Fruit fly (Drosophila melanogaster) whole organism, embryonic: ENCODE results near the gene Mlp84B.

Experiments
- Atf-2 ChIP-seq: fragments of 200-800 bp; sonication (Bioruptor generic); optimal IDR thresholded peaks from 2 replicates; lab custom pipeline; 2016; ENCODE audit warnings: missing biosample characterization, missing genetic modification characterization
- Atf3 ChIP-seq: fragments of 200-800 bp; sonication (Bioruptor generic); optimal IDR thresholded peaks from 3 replicates; lab custom pipeline; 2016; ENCODE audit warnings: missing biosample characterization, missing genetic modification characterization
- B-H1 ChIP-seq: fragments of 200-800 bp; sonication (Bioruptor generic); IDR thresholded peaks from 3 replicates; pipeline ENCODE4 v1.3.6; 2022; ENCODE audit warnings: missing biosample characterization, missing genetic modification characterization
- Bteb2 ChIP-seq: fragments of 200-800 bp; sonication (Bioruptor generic); optimal IDR thresholded peaks from 2 replicates; lab custom pipeline; 2016; ENCODE audit warnings: missing biosample characterization, missing genetic modification characterization
- CG10462 ChIP-seq: fragments of 200-800 bp; sonication (Bioruptor generic); optimal IDR thresholded peaks from 2 replicates; lab custom pipeline; 2016; ENCODE audit warnings: missing biosample characterization, missing genetic modification characterization
- CG10543 ChIP-seq: fragments of 200-800 bp; sonication (Bioruptor generic); optimal IDR thresholded peaks from 3 replicates; lab custom pipeline; 2017; ENCODE audit warnings: missing biosample characterization, mild to moderate bottlenecking, missing genetic modification characterization, moderate library complexity
- CG11093 ChIP-seq: fragments of 200-800 bp; sonication (Bioruptor generic); IDR thresholded peaks from 3 replicates; pipeline ENCODE4 v1.3.6; 2022; ENCODE audit warnings: missing biosample characterization, missing genetic modification characterization
- CG11456 ChIP-seq: fragments of 200-800 bp; sonication (Bioruptor generic); IDR thresholded peaks from 3 replicates; pipeline ENCODE4 v1.3.6; 2022; ENCODE audit warnings: missing biosample characterization, missing genetic modification characterization
- CG12219 ChIP-seq: fragments of 200-800 bp; sonication (Bioruptor generic); optimal IDR thresholded peaks from 3 replicates; lab custom pipeline; 2018; ENCODE audit warnings: missing biosample characterization, mild to moderate bottlenecking, missing genetic modification characterization
- CG1233 ChIP-seq: fragments of 200-800 bp; sonication (Bioruptor generic); optimal IDR thresholded peaks from 4 replicates; lab custom pipeline; 2018; ENCODE audit warnings: missing biosample characterization, mild to moderate bottlenecking, missing genetic modification characterization
- CG13287 ChIP-seq: fragments of 200-800 bp; sonication (Bioruptor generic); IDR thresholded peaks from 2 replicates; pipeline ENCODE4 v1.3.6; 2022; ENCODE audit warnings: missing biosample characterization, missing genetic modification characterization; ENCODE audit not compliant: partially characterized antibody
- CG14860 ChIP-seq: fragments of 200-800 bp; sonication (Bioruptor generic); IDR thresholded peaks from 3 replicates; pipeline ENCODE4 v1.3.6; 2022; ENCODE audit warnings: missing biosample characterization, missing genetic modification characterization; ENCODE audit not compliant: partially characterized antibody
- CG16779 ChIP-seq: fragments of 200-800 bp; sonication (Bioruptor generic); IDR thresholded peaks from 2 replicates; pipeline ENCODE4 v1.3.6; 2022; ENCODE audit warnings: missing biosample characterization, missing genetic modification characterization
- CG16813 ChIP-seq: fragments of 200-800 bp; sonication (Bioruptor generic); IDR thresholded peaks from 3 replicates; pipeline ENCODE4 v1.3.6; 2022; ENCODE audit warnings: missing biosample characterization, missing genetic modification characterization; ENCODE audit not compliant: partially characterized antibody
- CG16815 ChIP-seq: fragments of 200-800 bp; sonication (Bioruptor generic); optimal IDR thresholded peaks from 3 replicates; lab custom pipeline; 2017; ENCODE audit warnings: missing biosample characterization, mild to moderate bottlenecking, missing genetic modification characterization
- CG2202 ChIP-seq: fragments of 200-800 bp; sonication (Bioruptor generic); optimal IDR thresholded peaks from 2 replicates; lab custom pipeline; 2018; ENCODE audit warnings: missing biosample characterization, mild to moderate bottlenecking, missing genetic modification characterization
- CG31224 ChIP-seq: fragments of 200-800 bp; sonication (Bioruptor generic); IDR thresholded peaks from 2 replicates; pipeline ENCODE4 v1.3.6; 2022; ENCODE audit warnings: missing biosample characterization, missing genetic modification characterization
- CG32772 ChIP-seq: fragments of 200-800 bp; sonication (Bioruptor generic); IDR thresholded peaks from 2 replicates; pipeline ENCODE4 v1.3.6; 2022; ENCODE audit warnings: missing biosample characterization, missing genetic modification characterization
- CG42726 ChIP-seq: fragments of 200-800 bp; sonication (Bioruptor generic); IDR thresholded peaks from 2 replicates; pipeline ENCODE4 v1.3.6; 2022; ENCODE audit warnings: missing biosample characterization, missing genetic modification characterization; ENCODE audit not compliant: partially characterized antibody
- CG4328 ChIP-seq: fragments of 200-800 bp; sonication (Bioruptor generic); optimal IDR thresholded peaks from 3 replicates; lab custom pipeline; 2017; ENCODE audit warnings: missing biosample characterization, missing genetic modification reagents, missing genetic modification characterization
- CG7963 ChIP-seq: fragments of 200-800 bp; sonication (Bioruptor generic); IDR thresholded peaks from 3 replicates; pipeline ENCODE4 v1.3.6; 2022; ENCODE audit warnings: missing biosample characterization, missing genetic modification characterization; ENCODE audit not compliant: partially characterized antibody
- CG8478 ChIP-seq: fragments of >200 bp; optimal IDR thresholded peaks from 2 replicates; lab custom pipeline; 2018
- Ets65A ChIP-seq: fragments of 200-800 bp; sonication (Bioruptor generic); peaks from one replicate; lab custom pipeline; 2016; ENCODE audit warnings: missing biosample characterization, missing genetic modification characterization
- GATAe ChIP-seq: fragments of 200-800 bp; sonication (Bioruptor generic); conservative IDR thresholded peaks from 2 replicates; pipeline ENCODE4 v1.3.6; 2022; ENCODE audit warnings: missing biosample characterization, missing genetic modification characterization
- HmgZ ChIP-seq: fragments of 200-800 bp; sonication (Bioruptor generic); optimal IDR thresholded peaks from 2 replicates; lab custom pipeline; 2018; ENCODE audit warnings: missing biosample characterization, mild to moderate bottlenecking, missing genetic modification characterization
- Jarid2 ChIP-seq: fragments of 200-800 bp; sonication (Bioruptor generic); optimal IDR thresholded peaks from 3 replicates; lab custom pipeline; 2017; ENCODE audit warnings: mild to moderate bottlenecking, missing biosample characterization, missing genetic modification reagents, missing genetic modification characterization
- Meics ChIP-seq: fragments of 200-800 bp; sonication (Bioruptor generic); optimal IDR thresholded peaks from 2 replicates; lab custom pipeline; 2017; ENCODE audit warnings: missing biosample characterization, mild to moderate bottlenecking, missing genetic modification characterization
- Optix ChIP-seq: fragments of 200-800 bp; sonication (Bioruptor generic); IDR thresholded peaks from 3 replicates; pipeline ENCODE4 v1.3.6; 2022; ENCODE audit warnings: missing biosample characterization, missing genetic modification characterization
- Pdp1 ChIP-seq, 2 experiments: fragments of 200-800 bp; sonication (Bioruptor generic); optimal IDR thresholded peaks; 3 replicates each; lab custom pipeline; 2016; ENCODE audit warnings: missing biosample characterization in 2 of 2, missing genetic modification characterization in 2 of 2, mild to moderate bottlenecking in 1 of 2, moderate library complexity in 1 of 2
- Sry-β ChIP-seq: fragments of 200-800 bp; sonication (Bioruptor generic); optimal IDR thresholded peaks from 2 replicates; lab custom pipeline; 2018; ENCODE audit warnings: missing biosample characterization, mild to moderate bottlenecking, missing genetic modification characterization, moderate library complexity
- ase ChIP-seq: fragments of 200-800 bp; sonication (Bioruptor generic); IDR thresholded peaks from 3 replicates; pipeline ENCODE4 v1.3.6; 2022; ENCODE audit warnings: missing biosample characterization, missing genetic modification characterization
- bbx ChIP-seq: fragments of 200-800 bp; sonication (Bioruptor generic); IDR thresholded peaks from 2 replicates; pipeline ENCODE4 v1.3.6; 2022; ENCODE audit warnings: missing biosample characterization, missing genetic modification characterization; ENCODE audit not compliant: partially characterized antibody
- bowl ChIP-seq: fragments of 200-800 bp; sonication (Bioruptor generic); IDR thresholded peaks from 2 replicates; pipeline ENCODE4 v1.3.6; 2022; ENCODE audit warnings: missing biosample characterization, missing genetic modification characterization
- caup ChIP-seq: fragments of 200-800 bp; sonication (Bioruptor generic); optimal IDR thresholded peaks from 3 replicates; lab custom pipeline; 2017; ENCODE audit warnings: missing biosample characterization, mild to moderate bottlenecking, missing genetic modification characterization, moderate library complexity; ENCODE audit not compliant: severe bottlenecking
- crp ChIP-seq, 2 experiments: fragments of 200-800 bp; sonication (Bioruptor generic); optimal IDR thresholded peaks; 2 replicates in 1 of 2; 3 replicates in 1 of 2; lab custom pipeline; 2017; ENCODE audit warnings: missing biosample characterization in 2 of 2, missing genetic modification characterization in 2 of 2, mild to moderate bottlenecking in 1 of 2, moderate library complexity in 1 of 2
- emc ChIP-seq: fragments of 200-800 bp; sonication (Bioruptor generic); optimal IDR thresholded peaks from 2 replicates; lab custom pipeline; 2016; ENCODE audit warnings: missing biosample characterization, missing genetic modification characterization
- gsb-n ChIP-seq: fragments of 200-800 bp; sonication (Bioruptor generic); optimal IDR thresholded peaks from 3 replicates; lab custom pipeline; 2018; ENCODE audit warnings: missing biosample characterization, mild to moderate bottlenecking, missing genetic modification characterization
- hkb ChIP-seq, 2 experiments: fragments of 200-800 bp in 1 of 2; fragments of >200 bp in 1 of 2; sonication (Bioruptor generic) in 1 of 2; IDR thresholded peaks in 1 of 2; optimal IDR thresholded peaks in 1 of 2; 2 replicates each; pipeline versions ENCODE4 v1.3.6 to Lab custom; 2017 to 2022; ENCODE audit warnings: missing biosample characterization in 1 of 2, missing genetic modification characterization in 1 of 2
- inv ChIP-seq: fragments of 200-800 bp; sonication (Bioruptor generic); IDR thresholded peaks from 2 replicates; pipeline ENCODE4 v1.3.6; 2022; ENCODE audit warnings: missing biosample characterization, missing genetic modification characterization; ENCODE audit not compliant: partially characterized antibody
- klu ChIP-seq: fragments of 200-800 bp; sonication (Bioruptor generic); IDR thresholded peaks from 2 replicates; pipeline ENCODE4 v1.3.6; 2022; ENCODE audit warnings: missing biosample characterization, missing genetic modification characterization
- knrl ChIP-seq: fragments of 200-800 bp; sonication (Bioruptor generic); IDR thresholded peaks from 3 replicates; pipeline ENCODE4 v1.3.6; 2022; ENCODE audit warnings: missing biosample characterization, missing genetic modification characterization; ENCODE audit not compliant: partially characterized antibody
- lilli ChIP-seq: fragments of 200-800 bp; sonication (Bioruptor generic); optimal IDR thresholded peaks from 3 replicates; lab custom pipeline; 2016; ENCODE audit warnings: missing biosample characterization, missing genetic modification characterization
- peb ChIP-seq: fragments of 200-800 bp; sonication (Bioruptor generic); IDR thresholded peaks from 2 replicates; pipeline ENCODE4 v1.3.6; 2022; ENCODE audit warnings: missing biosample characterization, missing genetic modification characterization
- pfk ChIP-seq: fragments of 200-800 bp; sonication (Bioruptor generic); optimal IDR thresholded peaks from 2 replicates; lab custom pipeline; 2018; ENCODE audit warnings: missing biosample characterization, mild to moderate bottlenecking, missing genetic modification characterization, moderate library complexity
- phol ChIP-seq: fragments of 200-800 bp; sonication (Bioruptor generic); optimal IDR thresholded peaks from 3 replicates; lab custom pipeline; 2018; ENCODE audit warnings: missing biosample characterization, mild to moderate bottlenecking, missing genetic modification characterization, moderate library complexity
- pum ChIP-seq: fragments of 200-800 bp; sonication (Bioruptor generic); optimal IDR thresholded peaks from 2 replicates; lab custom pipeline; 2016; ENCODE audit warnings: missing biosample characterization, missing genetic modification characterization
- so ChIP-seq: fragments of 200-800 bp; sonication (Bioruptor generic); IDR thresholded peaks from 3 replicates; pipeline ENCODE4 v1.3.6; 2022; ENCODE audit warnings: missing biosample characterization, missing genetic modification characterization
- sob ChIP-seq: fragments of 200-800 bp; sonication (Bioruptor generic); IDR thresholded peaks from 2 replicates; pipeline ENCODE4 v1.3.6; 2022; ENCODE audit warnings: missing biosample characterization, missing genetic modification characterization
- twi ChIP-seq: fragments of 200-800 bp; optimal IDR thresholded peaks from 2 replicates; lab custom pipeline; 2019; ENCODE audit warnings: missing biosample characterization, mild to moderate bottlenecking, missing genetic modification characterization, moderate library complexity
- vfl ChIP-seq: fragments of 200-800 bp; sonication (Bioruptor generic); optimal IDR thresholded peaks from 2 replicates; lab custom pipeline; 2016; ENCODE audit warnings: missing biosample characterization, missing genetic modification characterization

Gene Mlp84B

dm6 chr3R:7093592-7093991 lies 23.9 kb downstream of the Mlp84B start (continued):
- TF ChIP-seq CG31224 (GFP tag; lab: Robert Waterston, UW), result no peak
- TF ChIP-seq lilli, result peak; percentile 53
- TF ChIP-seq peb (GFP tag; lab: Robert Waterston, UW), result no peak
- no peak for TF ChIP-seq CG16813 (GFP tag; lab: Robert Waterston, UW)
- TF ChIP-seq bowl (GFP tag; lab: Robert Waterston, UW), result no peak
- no peak for TF ChIP-seq CG12219
- TF ChIP-seq phol, result peak; percentile 22
- peak; percentile 10; the same call in 1 of the 3 replicates for TF ChIP-seq CG14860 (GFP tag; lab: Robert Waterston, UW)
- TF ChIP-seq CG11456 (GFP tag; lab: Robert Waterston, UW), result no peak
- no peak for TF ChIP-seq Pdp1 (GFP tag; optimal IDR thresholded peaks at IDR 0.05; lab: Kevin White, UChicago)
- TF ChIP-seq so (GFP tag; lab: Robert Waterston, UW), result no peak
- no peak for TF ChIP-seq klu (GFP tag; lab: Robert Waterston, UW)
- no peak for TF ChIP-seq CG42726 (GFP tag; lab: Robert Waterston, UW)
- no peak for TF ChIP-seq CG32772 (GFP tag; lab: Robert Waterston, UW)
- TF ChIP-seq pfk (GFP tag; lab: Kevin White, UChicago), result no peak
- no peak for TF ChIP-seq Sry-β (GFP tag; lab: Kevin White, UChicago)
- no peak for TF ChIP-seq Bteb2 (GFP tag; lab: Kevin White, UChicago)
- TF ChIP-seq Meics (GFP tag; lab: Kevin White, UChicago), result no peak
- TF ChIP-seq Ets65A (GFP tag; lab: Kevin White, UChicago), result no peak
- TF ChIP-seq emc, result no peak
- no peak for TF ChIP-seq Atf3
- no peak for TF ChIP-seq caup
- TF ChIP-seq Jarid2 (GFP tag; lab: Kevin White, UChicago), result no peak
- no peak for TF ChIP-seq vfl (GFP tag; lab: Kevin White, UChicago)
- TF ChIP-seq Atf-2, result no peak
- TF ChIP-seq gsb-n (tag; lab: Kevin White, UChicago), result no peak
- TF ChIP-seq HmgZ (tag; lab: Kevin White, UChicago), result peak; percentile 14
- TF ChIP-seq Optix (GFP tag; lab: Robert Waterston, UW), result no peak
- no peak for TF ChIP-seq pum (GFP tag; lab: Kevin White, UChicago)
- no peak for TF ChIP-seq CG11093
- no peak for TF ChIP-seq crp (GFP tag; optimal IDR thresholded peaks at IDR 0.05; lab: Kevin White, UChicago)
- TF ChIP-seq sob (GFP tag; lab: Robert Waterston, UW), result peak; percentile 63
- TF ChIP-seq CG7963 (GFP tag; lab: Robert Waterston, UW), result no peak
- no peak for TF ChIP-seq ase (GFP tag; lab: Robert Waterston, UW)
- TF ChIP-seq GATAe (GFP tag; lab: Robert Waterston, UW), result no peak
- no peak for TF ChIP-seq CG10462 (GFP tag; lab: Kevin White, UChicago)
- no peak for TF ChIP-seq inv (GFP tag; lab: Robert Waterston, UW)
- TF ChIP-seq B-H1, result no peak
- no peak for TF ChIP-seq twi (tag; lab: Kevin White, UChicago)
- TF ChIP-seq CG1233 (GFP tag; lab: Kevin White, UChicago), result no peak
- TF ChIP-seq CG10543, result no peak
- no peak for TF ChIP-seq bbx (GFP tag; lab: Robert Waterston, UW)
- TF ChIP-seq CG2202 (tag; lab: Kevin White, UChicago), result no peak
- TF ChIP-seq CG13287 (GFP tag; lab: Robert Waterston, UW), result peak; percentile 36; the same call in 1 of the 2 replicates
- TF ChIP-seq CG4328 (GFP tag; lab: Kevin White, UChicago), result no peak
- TF ChIP-seq CG16815, result no peak
- TF ChIP-seq CG16779 (GFP tag; lab: Robert Waterston, UW), result no peak
- no peak for TF ChIP-seq CG8478 (lab: Kevin White, UChicago)
- no peak for TF ChIP-seq hkb (optimal IDR thresholded peaks at IDR 0.05; lab: Kevin White, UChicago)
- 0 out of 2 replicates have a peak, but pooled peaks have one; percentile 14 for TF ChIP-seq hkb (GFP tag; IDR thresholded peaks at IDR 0.05; lab: Robert Waterston, UW)
- no peak for TF ChIP-seq knrl (GFP tag; lab: Robert Waterston, UW)
